Worm (Caenorhabditis elegans): ENCODE results near the gene trp-2.

- no peak for TF ChIP-seq nhr-237 (tag; optimal IDR thresholded peaks at IDR 0.05)
- TF ChIP-seq nhr-10 (tag; optimal IDR thresholded peaks at IDR 0.05): no peak
- no peak for TF ChIP-seq R02D3.7 (tag; optimal IDR thresholded peaks at IDR 0.05)
Measured at ce11 chrIII:1001297-1001696, 9.6 kb downstream of the trp-2 start, which contains the start of gene R06B10.7.
